Worm (Caenorhabditis elegans): ENCODE data around the gene nyn-1.

DNA sequence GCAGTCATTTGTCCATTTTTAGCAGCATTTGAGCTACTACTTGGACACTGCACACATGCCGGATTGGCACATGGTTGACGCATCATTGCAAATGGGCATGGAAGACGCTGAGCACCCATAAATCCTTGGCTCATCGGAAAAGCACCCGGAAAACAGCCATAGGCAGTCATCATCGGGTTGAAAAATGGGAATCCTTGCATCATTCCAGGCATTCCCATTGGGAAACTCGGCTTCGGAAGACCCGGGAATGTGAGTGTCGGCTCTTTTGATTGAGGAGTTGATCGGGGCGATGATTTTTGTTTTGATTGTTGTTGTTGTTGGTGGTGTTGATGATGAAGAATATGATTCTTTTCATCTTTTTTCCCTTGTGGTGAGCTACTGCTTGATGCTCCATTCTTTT is 15.9 kb upstream of the nyn-1 start:
- TF ChIP-seq ama-1 (optimal IDR thresholded peaks at IDR 0.05): no peak
- no peak for TF ChIP-seq ama-1 (GFP tag; optimal IDR thresholded peaks at IDR 0.05)
- no peak for TF ChIP-seq F55B11.4 (tag; optimal IDR thresholded peaks at IDR 0.05; ENCODE audit: borderline replicate concordance, insufficient read depth)
- no peak for TF ChIP-seq ekl-4 (GFP tag; IDR thresholded peaks at IDR 0.05)
- TF ChIP-seq lin-35 (GFP tag; optimal IDR thresholded peaks at IDR 0.05): no peak
- no peak for TF ChIP-seq ceh-100 (GFP tag; IDR thresholded peaks at IDR 0.05)
- no peak for TF ChIP-seq nfya-1 (tag; optimal IDR thresholded peaks at IDR 0.05; ENCODE audit: borderline replicate concordance, insufficient read depth)
- TF ChIP-seq snpc-1.3 (tag; optimal IDR thresholded peaks at IDR 0.05; ENCODE audit: insufficient read depth): no peak
- TF ChIP-seq sea-2 (GFP tag; IDR thresholded peaks at IDR 0.05): no peak
